Worm (Caenorhabditis elegans): ENCODE data around the gene Y7A5A.5.

Gene Y7A5A.5

ce11 chrX:15826866-15827265, 40.2 kb upstream of the Y7A5A.5 start, which contains the start of gene Y7A5A.9:
Y7A5A.9 (plus strand) TSS chrX:15827166.
- TF ChIP-seq nhr-179 (tag; optimal IDR thresholded peaks at IDR 0.05) (no peak), Y95B8A.8 (GFP tag; IDR thresholded peaks at IDR 0.05) (no peak), nfya-2 (GFP tag; IDR thresholded peaks at IDR 0.05) (no peak), let-526 (GFP tag; IDR thresholded peaks at IDR 0.05) (no peak), hmg-20 (GFP tag; IDR thresholded peaks at IDR 0.05) (no peak), F55B11.4 (tag; optimal IDR thresholded peaks at IDR 0.05; ENCODE audit: borderline replicate concordance, insufficient read depth) (no peak), dpl-1 (GFP tag; optimal IDR thresholded peaks at IDR 0.05) (no peak), madf-10 (tag; optimal IDR thresholded peaks at IDR 0.05) (no peak)

- TF ChIP-seq attf-3 (GFP tag; conservative IDR thresholded peaks at IDR 0.05), result no peak
- TF ChIP-seq K12H6.12 (tag; optimal IDR thresholded peaks at IDR 0.05), result no peak
- TF ChIP-seq ztf-6 (GFP tag; IDR thresholded peaks at IDR 0.05), result no peak
- no peak for TF ChIP-seq tbx-9 (tag; optimal IDR thresholded peaks at IDR 0.05; ENCODE audit: borderline replicate concordance)
- TF ChIP-seq nhr-80 (tag; optimal IDR thresholded peaks at IDR 0.05), result no peak
These were observed 35.6 kb upstream of the Y7A5A.5 start, which contains the start of gene Y7A5A.8 for ce11 chrX:15822197-15822596. Y7A5A.8 (plus strand) TSS chrX:15822497.

ce11 chrX:15814548-15814947, 27.9 kb upstream of the Y7A5A.5 start:
- TF ChIP-seq attf-6 (GFP tag; IDR thresholded peaks at IDR 0.05) (no peak), hsf-1 (GFP tag; IDR thresholded peaks at IDR 0.05) (no peak), tbx-9 (tag; optimal IDR thresholded peaks at IDR 0.05; ENCODE audit: borderline replicate concordance) (no peak), dpff-1 (tag; optimal IDR thresholded peaks at IDR 0.05) (no peak), T26A5.8 (tag; optimal IDR thresholded peaks at IDR 0.05) (no peak), ztf-18 (tag; optimal IDR thresholded peaks at IDR 0.05) (no peak), mel-28 (tag; optimal IDR thresholded peaks at IDR 0.05; ENCODE audit: borderline replicate concordance) (no peak), zfh-2 (GFP tag; conservative IDR thresholded peaks at IDR 0.05) (no peak), ztf-25 (GFP tag; IDR thresholded peaks at IDR 0.05) (no peak), tbp1 (GFP tag; optimal IDR thresholded peaks at IDR 0.05) (no peak), gei-17 (GFP tag; optimal IDR thresholded peaks at IDR 0.05) (no peak), ztf-22 (GFP tag; optimal IDR thresholded peaks at IDR 0.05) (no peak), lag-1 (GFP tag; IDR thresholded peaks at IDR 0.05) (no peak), F23B12.7 (tag; optimal IDR thresholded peaks at IDR 0.05; ENCODE audit: insufficient read depth) (no peak), sdz-38 (tag; optimal IDR thresholded peaks at IDR 0.05) (no peak)

ce11 chrX:15811341-15811740, 24.7 kb upstream of the Y7A5A.5 start:
- TF ChIP-seq pbrm-1 (GFP tag; IDR thresholded peaks at IDR 0.05) (no peak), ztf-3 (GFP tag; optimal IDR thresholded peaks at IDR 0.05) (no peak), ztf-26 (tag; optimal IDR thresholded peaks at IDR 0.05) (no peak), dpl-1 (GFP tag; optimal IDR thresholded peaks at IDR 0.05) (no peak)

ce11 chrX:15804072-15804471, 17.4 kb upstream of the Y7A5A.5 start, which contains the start of gene Y7A5A.7:
Y7A5A.7 (minus strand) TSS chrX:15804172.
- no peak for TF ChIP-seq hrde-1 (tag; optimal IDR thresholded peaks at IDR 0.05; ENCODE audit: borderline replicate concordance)
- TF ChIP-seq dpff-1 (tag; optimal IDR thresholded peaks at IDR 0.05), result no peak
- TF ChIP-seq B0019.2 (GFP tag; conservative IDR thresholded peaks at IDR 0.05), result no peak
- no peak for TF ChIP-seq mcd-1 (GFP tag; IDR thresholded peaks at IDR 0.05)
